Fruit fly (Drosophila melanogaster) whole organism, embryonic: ENCODE data around the gene Sf3b3.

Experiments
- Aef1 ChIP-seq: fragments of 200-800 bp; sonication (Bioruptor generic); IDR thresholded peaks from 3 replicates; pipeline ENCODE4 v1.3.6; 2022; ENCODE audit warnings: missing biosample characterization, missing genetic modification characterization
- Atf-2 ChIP-seq: fragments of 200-800 bp; sonication (Bioruptor generic); optimal IDR thresholded peaks from 2 replicates; lab custom pipeline; 2016; ENCODE audit warnings: missing biosample characterization, missing genetic modification characterization
- Atf3 ChIP-seq: fragments of 200-800 bp; sonication (Bioruptor generic); optimal IDR thresholded peaks from 3 replicates; lab custom pipeline; 2016; ENCODE audit warnings: missing biosample characterization, missing genetic modification characterization
- CG12155 ChIP-seq: fragments of 200-800 bp; sonication (Bioruptor generic); optimal IDR thresholded peaks from 3 replicates; lab custom pipeline; 2016; ENCODE audit warnings: missing biosample characterization, missing genetic modification characterization
- CG12659 ChIP-seq: fragments of 200-800 bp; sonication (Bioruptor generic); optimal IDR thresholded peaks from 3 replicates; lab custom pipeline; 2017; ENCODE audit warnings: mild to moderate bottlenecking, missing biosample characterization, missing genetic modification reagents, missing genetic modification characterization
- CG12744 ChIP-seq: fragments of 200-800 bp; sonication (Bioruptor generic); optimal IDR thresholded peaks from 2 replicates; lab custom pipeline; 2016; ENCODE audit warnings: missing biosample characterization, missing genetic modification characterization
- CG13775 ChIP-seq: fragments of 200-800 bp; sonication (Bioruptor generic); optimal IDR thresholded peaks from 3 replicates; lab custom pipeline; 2017; ENCODE audit warnings: missing biosample characterization, mild to moderate bottlenecking, missing genetic modification characterization
- CG14710 ChIP-seq: fragments of 200-800 bp; sonication (Bioruptor generic); optimal IDR thresholded peaks from 3 replicates; lab custom pipeline; 2019; ENCODE audit warnings: missing biosample characterization, mild to moderate bottlenecking, missing genetic modification characterization, moderate library complexity
- CG17328 ChIP-seq: fragments of 200-800 bp; sonication (Bioruptor generic); IDR thresholded peaks from 2 replicates; pipeline ENCODE4 v1.3.6; 2022; ENCODE audit warnings: missing biosample characterization, missing genetic modification characterization
- CG17385 ChIP-seq: fragments of 200-800 bp; sonication (Bioruptor generic); optimal IDR thresholded peaks from 3 replicates; lab custom pipeline; 2018; ENCODE audit warnings: missing biosample characterization, mild to moderate bottlenecking, missing genetic modification characterization
- CG30403 ChIP-seq: fragments of 200-800 bp; sonication (Bioruptor generic); optimal IDR thresholded peaks from 3 replicates; lab custom pipeline; 2016; ENCODE audit warnings: missing biosample characterization, missing genetic modification characterization
- CG4424 ChIP-seq: fragments of 200-800 bp; sonication (Bioruptor generic); optimal IDR thresholded peaks from 3 replicates; lab custom pipeline; 2016; ENCODE audit warnings: missing biosample characterization, missing genetic modification characterization
- CG6175 ChIP-seq: fragments of 200-800 bp; sonication (Bioruptor generic); IDR thresholded peaks from 3 replicates; pipeline ENCODE4 v1.3.6; 2022; ENCODE audit warnings: missing biosample characterization, missing genetic modification characterization
- CG7271 ChIP-seq: fragments of 200-800 bp; sonication (Bioruptor generic); optimal IDR thresholded peaks from 2 replicates; lab custom pipeline; 2018; ENCODE audit warnings: missing biosample characterization, mild to moderate bottlenecking, missing genetic modification characterization, moderate library complexity
- CG8290 ChIP-seq, 3 experiments: fragments of 200-800 bp; sonication (Bioruptor generic); optimal IDR thresholded peaks; 2 replicates each; lab custom pipeline; 2016 to 2019; ENCODE audit warnings: missing biosample characterization in 3 of 3, missing genetic modification characterization in 3 of 3, mild to moderate bottlenecking in 2 of 3, moderate library complexity in 1 of 3
- CG8478 ChIP-seq: fragments of >200 bp; optimal IDR thresholded peaks from 2 replicates; lab custom pipeline; 2018
- CG8944 ChIP-seq: fragments of 200-800 bp; sonication (Bioruptor generic); optimal IDR thresholded peaks from 3 replicates; lab custom pipeline; 2016; ENCODE audit warnings: missing biosample characterization, missing genetic modification characterization
- CG9437 ChIP-seq: fragments of 200-800 bp; sonication (Bioruptor generic); optimal IDR thresholded peaks from 2 replicates; lab custom pipeline; 2018; ENCODE audit warnings: missing biosample characterization, mild to moderate bottlenecking, missing genetic modification characterization
- CG9727 ChIP-seq: fragments of 200-800 bp; sonication (Bioruptor generic); optimal IDR thresholded peaks from 3 replicates; lab custom pipeline; 2017; ENCODE audit warnings: missing biosample characterization, mild to moderate bottlenecking, missing genetic modification characterization
- CG9876 ChIP-seq: fragments of 200-800 bp; sonication (Bioruptor generic); optimal IDR thresholded peaks from 2 replicates; lab custom pipeline; 2016; ENCODE audit warnings: missing biosample characterization, missing genetic modification characterization
- D19A ChIP-seq: fragments of 200-800 bp; optimal IDR thresholded peaks from 3 replicates; lab custom pipeline; 2019; ENCODE audit warnings: missing biosample characterization, mild to moderate bottlenecking, missing genetic modification characterization, moderate library complexity
- H2.0 ChIP-seq: fragments of 200-800 bp; sonication (Bioruptor generic); IDR thresholded peaks from 2 replicates; pipeline ENCODE4 v1.3.6; 2022; ENCODE audit warnings: missing biosample characterization, missing genetic modification characterization
- HLH3B ChIP-seq: fragments of 200-800 bp; sonication (Bioruptor generic); IDR thresholded peaks from 2 replicates; pipeline ENCODE4 v1.3.6; 2022; ENCODE audit warnings: missing biosample characterization, missing genetic modification characterization
- Hand ChIP-seq: fragments of 200-800 bp; sonication (Bioruptor generic); optimal IDR thresholded peaks from 2 replicates; lab custom pipeline; 2017; ENCODE audit warnings: mild to moderate bottlenecking, missing biosample characterization, missing genetic modification reagents, missing genetic modification characterization
- Hr51 ChIP-seq, 2 experiments: fragments of 200-800 bp; sonication (Bioruptor generic); optimal IDR thresholded peaks; 2 replicates in 1 of 2; 3 replicates in 1 of 2; lab custom pipeline; 2016 to 2018; ENCODE audit warnings: missing biosample characterization in 2 of 2, missing genetic modification characterization in 2 of 2, mild to moderate bottlenecking in 1 of 2, moderate library complexity in 1 of 2
- MBD-R2 ChIP-seq: fragments of 200-800 bp; sonication (Bioruptor generic); IDR thresholded peaks from 2 replicates; pipeline ENCODE4 v1.3.6; 2022; ENCODE audit warnings: missing biosample characterization, missing genetic modification characterization
- Max ChIP-seq: fragments of 200-800 bp; sonication (Bioruptor generic); optimal IDR thresholded peaks from 2 replicates; lab custom pipeline; 2016; ENCODE audit warnings: missing biosample characterization, mild to moderate bottlenecking, missing genetic modification characterization
- Scr ChIP-seq: fragments of 200-800 bp; sonication (Bioruptor generic); IDR thresholded peaks from 2 replicates; pipeline ENCODE4 v1.3.6; 2022; ENCODE audit warnings: missing biosample characterization, missing genetic modification characterization; ENCODE audit not compliant: partially characterized antibody
- Side ChIP-seq: fragments of 200-800 bp; sonication (Bioruptor generic); optimal IDR thresholded peaks from 2 replicates; lab custom pipeline; 2016; ENCODE audit warnings: missing biosample characterization, missing genetic modification characterization
- Spps ChIP-seq: fragments of 200-800 bp; sonication (Bioruptor generic); optimal IDR thresholded peaks from 2 replicates; lab custom pipeline; 2018; ENCODE audit warnings: missing biosample characterization, mild to moderate bottlenecking, missing genetic modification characterization
- Taf1 ChIP-seq: fragments of 200-800 bp; sonication (Bioruptor generic); IDR thresholded peaks from 2 replicates; pipeline ENCODE4 v1.3.6; 2022; ENCODE audit warnings: missing biosample characterization, missing genetic modification characterization
- YL-1 ChIP-seq: fragments of 200-800 bp; sonication (Bioruptor generic); optimal IDR thresholded peaks from 3 replicates; lab custom pipeline; 2017; ENCODE audit warnings: missing biosample characterization, mild to moderate bottlenecking, missing genetic modification characterization
- al ChIP-seq: fragments of 200-800 bp; sonication (Bioruptor generic); IDR thresholded peaks from 2 replicates; pipeline ENCODE4 v1.3.6; 2022; ENCODE audit warnings: missing biosample characterization, missing genetic modification characterization
- btn ChIP-seq: fragments of 200-800 bp; sonication (Bioruptor generic); optimal IDR thresholded peaks from 2 replicates; lab custom pipeline; 2016; ENCODE audit warnings: missing biosample characterization, missing genetic modification characterization
- cg ChIP-seq: fragments of 200-800 bp; sonication (Bioruptor generic); optimal IDR thresholded peaks from 3 replicates; lab custom pipeline; 2019; ENCODE audit warnings: missing biosample characterization, mild to moderate bottlenecking, missing genetic modification characterization, moderate library complexity
- dimm ChIP-seq: fragments of 200-800 bp; sonication (Bioruptor generic); IDR thresholded peaks from 2 replicates; pipeline ENCODE4 v1.3.6; 2022; ENCODE audit warnings: missing biosample characterization, missing genetic modification characterization
- dmrt99B ChIP-seq: fragments of 200-800 bp; sonication (Bioruptor generic); optimal IDR thresholded peaks from 2 replicates; lab custom pipeline; 2018; ENCODE audit warnings: missing biosample characterization, mild to moderate bottlenecking, missing genetic modification characterization, moderate library complexity
- gcm ChIP-seq: fragments of 200-800 bp; sonication (Bioruptor generic); optimal IDR thresholded peaks from 2 replicates; lab custom pipeline; 2019; ENCODE audit warnings: missing biosample characterization, mild to moderate bottlenecking, missing genetic modification characterization, moderate library complexity
- kay ChIP-seq: fragments of 200-800 bp; sonication (Bioruptor generic); optimal IDR thresholded peaks from 2 replicates; lab custom pipeline; 2016; ENCODE audit warnings: missing biosample characterization, missing genetic modification characterization
- lov ChIP-seq, 2 experiments: fragments of 200-800 bp in 1 of 2; fragments of >200 bp in 1 of 2; sonication (Bioruptor generic) in 1 of 2; IDR thresholded peaks in 1 of 2; optimal IDR thresholded peaks in 1 of 2; 2 replicates in 1 of 2; 3 replicates in 1 of 2; pipeline versions ENCODE4 v1.3.6 to Lab custom; 2017 to 2022; ENCODE audit warnings: missing biosample characterization in 1 of 2, missing genetic modification characterization in 1 of 2
- maf-S ChIP-seq: fragments of 200-800 bp; sonication (Bioruptor generic); optimal IDR thresholded peaks from 2 replicates; lab custom pipeline; 2016; ENCODE audit warnings: missing biosample characterization, missing genetic modification characterization
- phol ChIP-seq: fragments of 200-800 bp; sonication (Bioruptor generic); optimal IDR thresholded peaks from 3 replicates; lab custom pipeline; 2018; ENCODE audit warnings: missing biosample characterization, mild to moderate bottlenecking, missing genetic modification characterization, moderate library complexity
- rib ChIP-seq: fragments of 200-800 bp; sonication (Bioruptor generic); IDR thresholded peaks from 2 replicates; pipeline ENCODE4 v1.3.6; 2022; ENCODE audit warnings: missing biosample characterization, missing genetic modification characterization
- sc ChIP-seq, 3 experiments: fragments of >200 bp in 2 of 3; fragments of 200-800 bp in 1 of 3; sonication (Bioruptor generic) in 1 of 3; optimal IDR thresholded peaks; 2 replicates in 2 of 3; 3 replicates in 1 of 3; lab custom pipeline; 2017; ENCODE audit warnings: mild to moderate bottlenecking in 1 of 3, missing biosample characterization in 1 of 3, missing genetic modification characterization in 1 of 3, missing genetic modification reagents in 1 of 3
- slou ChIP-seq: fragments of 200-800 bp; sonication (Bioruptor generic); optimal IDR thresholded peaks from 3 replicates; lab custom pipeline; 2016; ENCODE audit warnings: missing biosample characterization, missing genetic modification characterization
- sug ChIP-seq: fragments of 200-800 bp; optimal IDR thresholded peaks from 2 replicates; lab custom pipeline; 2019; ENCODE audit warnings: missing biosample characterization, mild to moderate bottlenecking, missing genetic modification characterization, moderate library complexity
- twi ChIP-seq: fragments of 200-800 bp; optimal IDR thresholded peaks from 2 replicates; lab custom pipeline; 2019; ENCODE audit warnings: missing biosample characterization, mild to moderate bottlenecking, missing genetic modification characterization, moderate library complexity

Sf3b3 gene

DNA sequence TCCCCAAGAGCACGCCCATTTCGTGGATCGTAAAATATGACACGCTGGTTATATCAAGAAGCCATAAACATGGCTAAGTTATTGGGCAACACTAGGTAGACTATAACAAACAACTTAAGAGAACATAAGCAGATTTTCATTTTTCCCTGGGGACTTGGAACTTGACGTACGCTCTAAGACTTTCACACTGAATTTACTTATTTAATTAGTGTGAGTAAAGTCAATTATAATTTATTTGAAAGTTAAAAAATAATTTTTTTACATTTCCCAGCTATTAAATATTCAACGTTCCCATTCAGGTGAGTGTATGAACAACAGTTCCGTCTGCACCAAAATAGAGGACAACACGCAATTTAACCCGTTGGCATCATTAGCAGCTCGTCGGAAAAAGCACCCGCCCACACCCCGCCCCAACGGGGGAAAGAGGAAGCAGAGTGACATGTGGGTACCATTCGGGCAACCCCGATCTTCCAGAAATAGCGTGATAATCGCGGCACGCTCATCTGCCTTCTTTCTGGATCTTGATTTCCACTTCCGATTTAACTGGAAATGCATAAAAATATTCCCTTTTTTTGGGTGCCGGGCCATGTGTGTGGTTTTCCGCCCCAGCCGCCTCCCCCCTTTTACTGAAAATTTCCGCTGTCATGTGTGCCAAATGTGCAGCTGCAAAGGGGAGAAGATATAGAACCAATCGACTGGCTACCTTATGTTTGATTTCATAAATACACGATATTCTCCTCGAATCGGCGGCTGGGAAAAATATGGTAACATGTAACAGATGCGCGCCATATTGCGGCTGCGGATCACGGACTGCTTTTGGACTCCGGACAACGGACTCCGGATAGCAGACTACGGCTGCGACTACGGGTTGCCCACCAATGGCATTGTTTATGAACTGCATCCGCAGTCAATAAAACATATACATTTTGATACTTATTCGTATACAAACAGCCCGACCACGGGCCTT, 17.7 kb downstream of the Sf3b3 start (continued):
- TF ChIP-seq HLH3B (peak; percentile 53; the same call in 1 of the 2 replicates), CG6175 (GFP tag; lab: Robert Waterston, UW) (no peak), Spps (tag; lab: Kevin White, UChicago) (no peak), maf-S (GFP tag; lab: Kevin White, UChicago) (no peak), CG9876 (GFP tag; lab: Kevin White, UChicago) (no peak), H2.0 (GFP tag; lab: Robert Waterston, UW) (peak; percentile 55), CG12659 (GFP tag; lab: Kevin White, UChicago) (peak; percentile 24), kay (GFP tag; lab: Kevin White, UChicago) (no peak), gcm (GFP tag; lab: Kevin White, UChicago) (no peak), CG9437 (GFP tag; lab: Kevin White, UChicago) (no peak), CG30403 (GFP tag; lab: Kevin White, UChicago) (no peak), Hand (no peak), MBD-R2 (peak; percentile 26; the same call in 1 of the 2 replicates), Aef1 (GFP tag; lab: Robert Waterston, UW) (peak; percentile 32; the same call in 1 of the 3 replicates), Hr51 (GFP tag; optimal IDR thresholded peaks at IDR 0.05; lab: Kevin White, UChicago) (peak in 1 of 2 experiments; percentile 55), CG9727 (GFP tag; lab: Kevin White, UChicago) (no peak), CG17385 (GFP tag; lab: Kevin White, UChicago) (peak; percentile 36), YL-1 (no peak), CG12155 (no peak), CG4424 (GFP tag; lab: Kevin White, UChicago) (no peak), btn (GFP tag; lab: Kevin White, UChicago) (no peak), Atf-2 (GFP tag; lab: Kevin White, UChicago) (no peak), CG8290 (GFP tag; optimal IDR thresholded peaks at IDR 0.05; lab: Kevin White, UChicago) (no peak), CG8290 (tag; optimal IDR thresholded peaks at IDR 0.05; lab: Kevin White, UChicago) (no peak), sug (tag; lab: Kevin White, UChicago) (peak; percentile 9), lov (optimal IDR thresholded peaks at IDR 0.05; lab: Kevin White, UChicago) (no peak), lov (GFP tag; IDR thresholded peaks at IDR 0.05; lab: Robert Waterston, UW) (peak; percentile 47; the same call in 1 of the 3 replicates), CG8478 (lab: Kevin White, UChicago) (no peak), Side (GFP tag; lab: Kevin White, UChicago) (no peak), twi (tag; lab: Kevin White, UChicago) (peak; percentile 99), CG12744 (GFP tag; lab: Kevin White, UChicago) (no peak), CG14710 (peak; percentile 4), Scr (GFP tag; lab: Robert Waterston, UW) (no peak), D19A (tag; lab: Kevin White, UChicago) (peak; percentile 87), CG17328 (GFP tag; lab: Robert Waterston, UW) (peak; percentile 57), Taf1 (GFP tag; lab: Robert Waterston, UW) (no peak), Atf3 (GFP tag; lab: Kevin White, UChicago) (no peak), dimm (GFP tag; lab: Robert Waterston, UW) (peak; percentile 44; the same call in 1 of the 2 replicates), slou (GFP tag; lab: Kevin White, UChicago) (no peak), al (GFP tag; lab: Robert Waterston, UW) (0 out of 2 replicates have a peak, but pooled peaks have one; percentile 28), CG7271 (tag; lab: Kevin White, UChicago) (no peak), CG13775 (no peak), sc (optimal IDR thresholded peaks at IDR 0.05; lab: Kevin White, UChicago) (no peak), sc (GFP tag; optimal IDR thresholded peaks at IDR 0.05; lab: Kevin White, UChicago) (no peak), cg (GFP tag; lab: Kevin White, UChicago) (no peak), CG8944 (GFP tag; lab: Kevin White, UChicago) (no peak), dmrt99B (tag; lab: Kevin White, UChicago) (peak; percentile 60), phol (peak; percentile 20), Max (GFP tag; lab: Kevin White, UChicago) (no peak), rib (GFP tag; lab: Robert Waterston, UW) (no peak)
